Fruit fly (Drosophila melanogaster) whole organism, embryonic: ENCODE measurements around the gene CG45045.

Experiments
- Adf1 ChIP-seq: fragments of 200-800 bp; sonication (Bioruptor generic); IDR thresholded peaks from 2 replicates; pipeline ENCODE4 v1.3.6; 2022; ENCODE audit warnings: missing biosample characterization, missing genetic modification characterization
- B-H1 ChIP-seq: fragments of 200-800 bp; sonication (Bioruptor generic); IDR thresholded peaks from 3 replicates; pipeline ENCODE4 v1.3.6; 2022; ENCODE audit warnings: missing biosample characterization, missing genetic modification characterization
- CG10147 ChIP-seq: fragments of 200-800 bp; sonication (Bioruptor generic); optimal IDR thresholded peaks from 2 replicates; lab custom pipeline; 2019; ENCODE audit warnings: missing biosample characterization, mild to moderate bottlenecking, missing genetic modification characterization, moderate library complexity
- CG10267 ChIP-seq: fragments of 200-800 bp; sonication (Bioruptor generic); optimal IDR thresholded peaks from 2 replicates; lab custom pipeline; 2018; ENCODE audit warnings: missing biosample characterization, mild to moderate bottlenecking, missing genetic modification characterization, moderate library complexity
- CG10565 ChIP-seq: fragments of 200-800 bp; sonication (Bioruptor generic); optimal IDR thresholded peaks from 3 replicates; lab custom pipeline; 2016; ENCODE audit warnings: missing biosample characterization, mild to moderate bottlenecking, missing genetic modification characterization
- CG11398 ChIP-seq: fragments of 200-800 bp; sonication (Bioruptor generic); optimal IDR thresholded peaks from 2 replicates; lab custom pipeline; 2016; ENCODE audit warnings: missing biosample characterization, missing genetic modification characterization
- CG11696 ChIP-seq: fragments of 200-800 bp; sonication (Bioruptor generic); IDR thresholded peaks from 2 replicates; pipeline ENCODE4 v1.3.6; 2022; ENCODE audit warnings: missing biosample characterization, missing genetic modification characterization
- CG13287 ChIP-seq: fragments of 200-800 bp; sonication (Bioruptor generic); IDR thresholded peaks from 2 replicates; pipeline ENCODE4 v1.3.6; 2022; ENCODE audit warnings: missing biosample characterization, missing genetic modification characterization; ENCODE audit not compliant: partially characterized antibody
- CG14441 ChIP-seq: fragments of 200-800 bp; sonication (Bioruptor generic); IDR thresholded peaks from 2 replicates; pipeline ENCODE4 v1.3.6; 2022; ENCODE audit warnings: missing biosample characterization, missing genetic modification characterization
- CG1529 ChIP-seq: fragments of 200-800 bp; sonication (Bioruptor generic); optimal IDR thresholded peaks from 3 replicates; lab custom pipeline; 2018; ENCODE audit warnings: missing biosample characterization, missing genetic modification characterization
- CG15479 ChIP-seq: fragments of 200-800 bp; sonication (Bioruptor generic); optimal IDR thresholded peaks from 3 replicates; lab custom pipeline; 2019; ENCODE audit warnings: missing biosample characterization, mild to moderate bottlenecking, missing genetic modification characterization, moderate library complexity
- CG17361 ChIP-seq: fragments of 200-800 bp; sonication (Bioruptor generic); IDR thresholded peaks from 3 replicates; pipeline ENCODE4 v1.3.6; 2022; ENCODE audit warnings: missing biosample characterization, missing genetic modification characterization
- CG17385 ChIP-seq: fragments of 200-800 bp; sonication (Bioruptor generic); optimal IDR thresholded peaks from 3 replicates; lab custom pipeline; 2018; ENCODE audit warnings: missing biosample characterization, mild to moderate bottlenecking, missing genetic modification characterization
- CG17612 ChIP-seq: fragments of 200-800 bp; sonication (Bioruptor generic); IDR thresholded peaks from 2 replicates; pipeline ENCODE4 v1.3.6; 2022; ENCODE audit warnings: missing biosample characterization, missing genetic modification characterization
- CG32532 ChIP-seq: fragments of 200-800 bp; sonication (Bioruptor generic); IDR thresholded peaks from 2 replicates; pipeline ENCODE4 v1.3.6; 2022; ENCODE audit warnings: missing biosample characterization, missing genetic modification characterization
- CG42726 ChIP-seq: fragments of 200-800 bp; sonication (Bioruptor generic); IDR thresholded peaks from 2 replicates; pipeline ENCODE4 v1.3.6; 2022; ENCODE audit warnings: missing biosample characterization, missing genetic modification characterization; ENCODE audit not compliant: partially characterized antibody
- CG5180 ChIP-seq: fragments of 200-800 bp; sonication (Bioruptor generic); optimal IDR thresholded peaks from 3 replicates; lab custom pipeline; 2017; ENCODE audit warnings: missing biosample characterization, missing genetic modification characterization, mild to moderate bottlenecking, moderate library complexity, missing genetic modification reagents
- CG6813 ChIP-seq: fragments of 200-800 bp; sonication (Bioruptor generic); optimal IDR thresholded peaks from 2 replicates; lab custom pipeline; 2017; ENCODE audit warnings: missing biosample characterization, missing genetic modification characterization, mild to moderate bottlenecking, moderate library complexity, missing genetic modification reagents
- CG7556 ChIP-seq: fragments of 200-800 bp; sonication (Bioruptor generic); optimal IDR thresholded peaks from 2 replicates; lab custom pipeline; 2017; ENCODE audit warnings: missing biosample characterization, mild to moderate bottlenecking, missing genetic modification characterization
- CG7786 ChIP-seq: fragments of 200-800 bp; sonication (Bioruptor generic); optimal IDR thresholded peaks from 2 replicates; lab custom pipeline; 2016; ENCODE audit warnings: missing biosample characterization, missing genetic modification characterization
- CG7963 ChIP-seq: fragments of 200-800 bp; sonication (Bioruptor generic); IDR thresholded peaks from 3 replicates; pipeline ENCODE4 v1.3.6; 2022; ENCODE audit warnings: missing biosample characterization, missing genetic modification characterization; ENCODE audit not compliant: partially characterized antibody
- CG8290 ChIP-seq, 3 experiments: fragments of 200-800 bp; sonication (Bioruptor generic); optimal IDR thresholded peaks; 2 replicates each; lab custom pipeline; 2016 to 2019; ENCODE audit warnings: missing biosample characterization in 3 of 3, missing genetic modification characterization in 3 of 3, mild to moderate bottlenecking in 2 of 3, moderate library complexity in 1 of 3
- CG8765 ChIP-seq: fragments of 200-800 bp; sonication (Bioruptor generic); IDR thresholded peaks from 2 replicates; pipeline ENCODE4 v1.3.6; 2022; ENCODE audit warnings: missing biosample characterization, missing genetic modification characterization
- CG9215 ChIP-seq: fragments of 200-800 bp; sonication (Bioruptor generic); IDR thresholded peaks from 2 replicates; pipeline ENCODE4 v1.3.6; 2022; ENCODE audit warnings: missing biosample characterization, missing genetic modification characterization
- Dbx ChIP-seq: fragments of 200-800 bp; sonication (Bioruptor generic); IDR thresholded peaks from 3 replicates; pipeline ENCODE4 v1.3.6; 2022; ENCODE audit warnings: missing biosample characterization, missing genetic modification characterization
- ERR ChIP-seq: fragments of 200-800 bp; sonication (Bioruptor generic); optimal IDR thresholded peaks from 2 replicates; lab custom pipeline; 2016; ENCODE audit warnings: missing biosample characterization, missing genetic modification characterization
- Elba2 ChIP-seq: fragments of 200-800 bp; sonication (Bioruptor generic); optimal IDR thresholded peaks from 3 replicates; lab custom pipeline; 2016; ENCODE audit warnings: missing biosample characterization, missing genetic modification characterization
- Lhr ChIP-seq: fragments of 200-800 bp; sonication (Bioruptor generic); optimal IDR thresholded peaks from 3 replicates; lab custom pipeline; 2017; ENCODE audit warnings: mild to moderate bottlenecking, missing biosample characterization, missing genetic modification reagents, missing genetic modification characterization
- Lim3 ChIP-seq: fragments of 200-800 bp; sonication (Bioruptor generic); IDR thresholded peaks from 2 replicates; pipeline ENCODE4 v1.3.6; 2022; ENCODE audit warnings: missing biosample characterization, missing genetic modification characterization
- Meics ChIP-seq: fragments of 200-800 bp; sonication (Bioruptor generic); optimal IDR thresholded peaks from 2 replicates; lab custom pipeline; 2017; ENCODE audit warnings: missing biosample characterization, mild to moderate bottlenecking, missing genetic modification characterization
- NC2α ChIP-seq: fragments of 200-800 bp; sonication (Bioruptor generic); optimal IDR thresholded peaks from 2 replicates; lab custom pipeline; 2016; ENCODE audit warnings: missing biosample characterization, missing genetic modification characterization
- PHDP ChIP-seq: fragments of 200-800 bp; sonication (Bioruptor generic); optimal IDR thresholded peaks from 3 replicates; lab custom pipeline; 2018; ENCODE audit warnings: missing biosample characterization, mild to moderate bottlenecking, missing genetic modification characterization, moderate library complexity
- Scr ChIP-seq: fragments of 200-800 bp; sonication (Bioruptor generic); IDR thresholded peaks from 2 replicates; pipeline ENCODE4 v1.3.6; 2022; ENCODE audit warnings: missing biosample characterization, missing genetic modification characterization; ENCODE audit not compliant: partially characterized antibody
- Taf1 ChIP-seq: fragments of 200-800 bp; sonication (Bioruptor generic); IDR thresholded peaks from 2 replicates; pipeline ENCODE4 v1.3.6; 2022; ENCODE audit warnings: missing biosample characterization, missing genetic modification characterization
- Tbp ChIP-seq: fragments of >200 bp; optimal IDR thresholded peaks from 2 replicates; lab custom pipeline; 2018; ENCODE audit warnings: missing biosample characterization, missing genetic modification characterization
- YL-1 ChIP-seq: fragments of 200-800 bp; sonication (Bioruptor generic); optimal IDR thresholded peaks from 3 replicates; lab custom pipeline; 2017; ENCODE audit warnings: missing biosample characterization, mild to moderate bottlenecking, missing genetic modification characterization
- amos ChIP-seq: fragments of 200-800 bp; sonication (Bioruptor generic); IDR thresholded peaks from 2 replicates; pipeline ENCODE4 v1.3.6; 2022; ENCODE audit warnings: missing biosample characterization, missing genetic modification characterization; ENCODE audit not compliant: partially characterized antibody
- bab2 ChIP-seq: fragments of 200-800 bp; sonication (Bioruptor generic); optimal IDR thresholded peaks from 2 replicates; lab custom pipeline; 2016; ENCODE audit warnings: missing biosample characterization, missing genetic modification characterization
- br ChIP-seq: fragments of >200 bp; optimal IDR thresholded peaks from 2 replicates; lab custom pipeline; 2017
- btn ChIP-seq: fragments of 200-800 bp; sonication (Bioruptor generic); optimal IDR thresholded peaks from 2 replicates; lab custom pipeline; 2016; ENCODE audit warnings: missing biosample characterization, missing genetic modification characterization
- chn ChIP-seq: fragments of 200-800 bp; sonication (Bioruptor generic); optimal IDR thresholded peaks from 2 replicates; lab custom pipeline; 2016; ENCODE audit warnings: missing biosample characterization, missing genetic modification characterization
- ci ChIP-seq: fragments of 200-800 bp; sonication (Bioruptor generic); IDR thresholded peaks from 3 replicates; pipeline ENCODE4 v1.3.6; 2022; ENCODE audit warnings: missing biosample characterization, missing genetic modification characterization
- crol ChIP-seq: fragments of 200-800 bp; sonication (Bioruptor generic); IDR thresholded peaks from 2 replicates; pipeline ENCODE4 v1.3.6; 2022; ENCODE audit warnings: missing biosample characterization, missing genetic modification characterization
- mld ChIP-seq: fragments of 200-800 bp; sonication (Bioruptor generic); IDR thresholded peaks from 3 replicates; pipeline ENCODE4 v1.3.6; 2022; ENCODE audit warnings: missing biosample characterization, missing genetic modification characterization; ENCODE audit not compliant: partially characterized antibody
- pnt ChIP-seq: fragments of 200-800 bp; sonication (Bioruptor generic); optimal IDR thresholded peaks from 3 replicates; lab custom pipeline; 2016; ENCODE audit warnings: missing biosample characterization, missing genetic modification characterization
- psq ChIP-seq: fragments of 200-800 bp; sonication (Bioruptor generic); optimal IDR thresholded peaks from 2 replicates; lab custom pipeline; 2017; ENCODE audit warnings: missing biosample characterization, missing genetic modification characterization
- pzg ChIP-seq: fragments of 200-800 bp; sonication (Bioruptor generic); optimal IDR thresholded peaks from 3 replicates; lab custom pipeline; 2018; ENCODE audit warnings: missing biosample characterization, mild to moderate bottlenecking, missing genetic modification characterization, moderate library complexity
- ranshi ChIP-seq: fragments of 200-800 bp; sonication (Bioruptor generic); IDR thresholded peaks from 2 replicates; pipeline ENCODE4 v1.3.6; 2022; ENCODE audit warnings: missing biosample characterization, missing genetic modification characterization
- sqz ChIP-seq: fragments of 200-800 bp; sonication (Bioruptor generic); optimal IDR thresholded peaks from 3 replicates; lab custom pipeline; 2018; ENCODE audit warnings: missing biosample characterization, mild to moderate bottlenecking, missing genetic modification characterization
- stwl ChIP-seq: fragments of 200-800 bp; sonication (Bioruptor generic); optimal IDR thresholded peaks from 3 replicates; lab custom pipeline; 2018; ENCODE audit warnings: missing biosample characterization, mild to moderate bottlenecking, missing genetic modification characterization, moderate library complexity
- vfl ChIP-seq: fragments of 200-800 bp; sonication (Bioruptor generic); optimal IDR thresholded peaks from 2 replicates; lab custom pipeline; 2016; ENCODE audit warnings: missing biosample characterization, missing genetic modification characterization
- vvl ChIP-seq: fragments of 200-800 bp; sonication (Bioruptor generic); IDR thresholded peaks from 2 replicates; pipeline ENCODE4 v1.3.6; 2022; ENCODE audit warnings: missing biosample characterization, missing genetic modification characterization

The CG45045 gene

DNA sequence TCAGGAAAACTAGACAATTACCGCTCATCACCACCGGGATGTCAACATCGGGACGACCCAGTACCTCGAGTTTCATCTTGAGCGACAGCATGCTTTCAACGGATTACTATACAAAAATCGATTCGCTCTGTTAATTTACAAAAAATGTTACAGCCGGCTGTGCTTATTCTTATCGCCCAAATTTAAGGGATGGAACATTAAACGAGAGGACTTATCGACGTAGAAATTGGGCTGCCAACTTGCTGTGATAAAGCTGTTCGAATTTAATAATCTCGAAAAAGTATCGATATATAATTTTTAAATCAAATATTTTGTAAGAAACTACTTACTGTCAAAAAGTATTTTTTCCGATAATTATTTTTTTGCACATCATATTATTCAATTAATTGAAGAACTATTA lies 19.5 kb downstream of the CG45045 start, which contains the start of gene CG31249 (continued):
- TF ChIP-seq CG7556 (GFP tag; lab: Kevin White, UChicago): no peak
- TF ChIP-seq CG11696 (GFP tag; lab: Robert Waterston, UW): no peak
- 0 out of 3 replicates have a peak, but pooled peaks have one; percentile 45 for TF ChIP-seq CG7963
- no peak for TF ChIP-seq vfl (GFP tag; lab: Kevin White, UChicago)
- TF ChIP-seq stwl (tag; lab: Kevin White, UChicago): peak; percentile 79
- TF ChIP-seq CG42726 (GFP tag; lab: Robert Waterston, UW): no peak
- TF ChIP-seq CG10147: no peak
- no peak for TF ChIP-seq CG7786 (GFP tag; lab: Kevin White, UChicago)
- TF ChIP-seq CG1529 (GFP tag; lab: Kevin White, UChicago): no peak
- TF ChIP-seq Dbx: peak; percentile 27; the same call in 1 of the 3 replicates
- peak; percentile 39; the same call in 1 of the 2 replicates for TF ChIP-seq vvl (GFP tag; lab: Robert Waterston, UW)
- no peak for TF ChIP-seq Tbp
- TF ChIP-seq btn (GFP tag; lab: Kevin White, UChicago): no peak
- no peak for TF ChIP-seq CG8765
- no peak for TF ChIP-seq CG10565
- TF ChIP-seq NC2α (GFP tag; lab: Kevin White, UChicago): no peak
- no peak for TF ChIP-seq Adf1 (GFP tag; lab: Robert Waterston, UW)
- no peak for TF ChIP-seq CG15479 (GFP tag; lab: Kevin White, UChicago)
- TF ChIP-seq bab2 (GFP tag; lab: Kevin White, UChicago): no peak
- peak; percentile 57 for TF ChIP-seq pzg
- no peak for TF ChIP-seq Meics (GFP tag; lab: Kevin White, UChicago)
- TF ChIP-seq CG17361 (GFP tag; lab: Robert Waterston, UW): no peak
- peak; percentile 81 for TF ChIP-seq Scr
- TF ChIP-seq sqz (GFP tag; lab: Kevin White, UChicago): no peak
- TF ChIP-seq chn: no peak
- no peak for TF ChIP-seq PHDP
- TF ChIP-seq Taf1 (GFP tag; lab: Robert Waterston, UW): no peak
- no peak for TF ChIP-seq CG17385 (GFP tag; lab: Kevin White, UChicago)
- peak; percentile 40; the same call in 1 of the 2 replicates for TF ChIP-seq CG32532
- TF ChIP-seq CG10267 (tag; lab: Kevin White, UChicago): peak; percentile 15
- no peak for TF ChIP-seq psq (GFP tag; lab: Kevin White, UChicago)
- TF ChIP-seq YL-1 (GFP tag; lab: Kevin White, UChicago): peak; percentile 34
- no peak for TF ChIP-seq CG6813 (GFP tag; lab: Kevin White, UChicago)
- TF ChIP-seq Lhr: no peak
- TF ChIP-seq ci: no peak
- TF ChIP-seq br (lab: Kevin White, UChicago): no peak
- no peak for TF ChIP-seq crol (GFP tag; lab: Robert Waterston, UW)
- no peak for TF ChIP-seq mld
- TF ChIP-seq Elba2 (GFP tag; lab: Kevin White, UChicago): peak; percentile 60
- TF ChIP-seq CG17612 (GFP tag; lab: Robert Waterston, UW): no peak
- TF ChIP-seq ERR (GFP tag; lab: Kevin White, UChicago): no peak
- TF ChIP-seq CG13287 (GFP tag; lab: Robert Waterston, UW): peak; percentile 87
- no peak for TF ChIP-seq CG9215 (GFP tag; lab: Robert Waterston, UW)
- peak; percentile 78 for TF ChIP-seq amos (GFP tag; lab: Robert Waterston, UW)
- no peak for TF ChIP-seq pnt (GFP tag; lab: Kevin White, UChicago)
- TF ChIP-seq ranshi (GFP tag; lab: Robert Waterston, UW): no peak
- no peak for TF ChIP-seq CG11398 (GFP tag; lab: Kevin White, UChicago)
- TF ChIP-seq CG5180 (GFP tag; lab: Kevin White, UChicago): no peak
- TF ChIP-seq B-H1: no peak
- TF ChIP-seq Lim3 (GFP tag; lab: Robert Waterston, UW): no peak
- TF ChIP-seq CG8290 (GFP tag; optimal IDR thresholded peaks at IDR 0.05; lab: Kevin White, UChicago): peak; percentile 13
- TF ChIP-seq CG8290 (tag; optimal IDR thresholded peaks at IDR 0.05; lab: Kevin White, UChicago): no peak
- TF ChIP-seq CG14441 (GFP tag; lab: Robert Waterston, UW): no peak
